Fruit fly (Drosophila melanogaster): ENCODE results near the gene wds.
A peak's percentile ranks its signal among the peaks of the same experiment; 100 is the strongest.

wds gene

DNA sequence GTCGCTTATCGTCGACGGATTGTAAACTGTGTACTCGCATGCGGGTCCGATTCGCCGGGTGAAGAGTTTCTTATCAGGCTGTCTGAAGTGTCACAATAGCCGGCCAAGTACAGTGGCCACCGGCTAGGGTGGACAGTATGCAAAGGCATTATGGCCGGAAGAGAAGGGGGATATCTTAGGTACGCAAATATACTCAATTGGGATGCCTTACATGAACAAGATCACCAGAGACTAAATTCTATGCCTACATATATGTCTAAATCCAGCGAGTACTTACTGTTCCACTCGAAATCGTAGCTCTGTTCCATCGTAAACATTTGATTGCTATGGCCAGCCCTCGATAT is 7.9 kb downstream of the wds start (continued):
- TF ChIP-seq Gug (GFP tag; IDR thresholded peaks at IDR 0.05) (peak; percentile 90), CG11902 (GFP tag; optimal IDR thresholded peaks at IDR 0.05) (peak; percentile 96), CG11294 (GFP tag; IDR thresholded peaks at IDR 0.05) (peak; percentile 92), Hr38 (GFP tag; optimal IDR thresholded peaks at IDR 0.05) (peak; percentile 6), Eip78C (GFP tag) (peak; percentile 96), Blimp-1 (GFP tag; optimal IDR thresholded peaks at IDR 0.05) (peak; percentile 79), CG6163 (GFP tag; IDR thresholded peaks at IDR 0.05) (peak; percentile 95), OdsH (GFP tag; optimal IDR thresholded peaks at IDR 0.05) (peak; percentile 92)

DNA sequence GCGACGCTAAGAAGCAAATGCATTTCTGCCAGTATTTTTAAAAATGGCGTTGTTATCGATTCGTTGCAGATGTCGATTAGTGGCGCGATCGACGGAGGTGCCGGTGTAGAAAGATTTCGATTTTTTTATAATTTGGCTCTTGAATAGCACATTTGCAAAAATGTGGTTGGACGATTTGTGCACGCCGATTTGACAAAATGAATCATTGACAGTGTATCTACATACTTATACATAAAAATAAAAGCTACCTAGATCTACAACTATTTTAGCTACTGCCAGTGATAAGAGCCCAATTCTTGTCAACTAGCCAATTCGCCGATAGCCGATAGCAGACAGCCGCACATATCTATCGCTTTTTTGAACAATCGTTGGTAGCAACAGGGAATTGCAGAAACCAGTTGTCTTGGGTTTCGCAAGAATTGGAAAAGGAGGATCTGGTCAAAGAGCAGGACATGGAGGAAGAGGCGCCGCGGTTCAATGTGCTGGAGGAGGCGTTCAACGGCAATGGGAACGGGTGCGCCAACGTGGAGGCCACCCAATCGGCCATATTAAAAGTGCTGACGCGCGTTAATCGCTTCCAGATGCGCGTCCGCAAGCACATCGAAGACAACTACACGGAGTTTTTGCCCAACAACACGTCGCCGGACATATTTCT is 18.2 kb downstream of the wds start, which contains the start of the genes Klp3A and Zw10:
TSS of gene Klp3A (minus strand) at position 202 of the 655 bp plus-strand sequence.
TSS of gene Zw10 (plus strand) at position 347 of the 655 bp plus-strand sequence.
- no peak for TF ChIP-seq CG10669 (GFP tag; optimal IDR thresholded peaks at IDR 0.05)
- TF ChIP-seq spab (GFP tag; optimal IDR thresholded peaks at IDR 0.05) = no peak
- TF ChIP-seq fd85E (GFP tag; optimal IDR thresholded peaks at IDR 0.05) = no peak
- no peak for TF ChIP-seq CG6854 (GFP tag; optimal IDR thresholded peaks at IDR 0.05)
- no peak for TF ChIP-seq Smox (GFP tag; optimal IDR thresholded peaks at IDR 0.05)
- TF ChIP-seq CG1621 (tag; optimal IDR thresholded peaks at IDR 0.05) = no peak
- no peak for TF ChIP-seq acj6 (GFP tag; optimal IDR thresholded peaks at IDR 0.05)
- no peak for TF ChIP-seq achi (GFP tag; optimal IDR thresholded peaks at IDR 0.05)
- peak; percentile 41 for TF ChIP-seq esn (GFP tag; optimal IDR thresholded peaks at IDR 0.05)
- TF ChIP-seq Ets21C (GFP tag; optimal IDR thresholded peaks at IDR 0.05) = no peak
- 0 out of 2 replicates have a peak, but pooled peaks have one; percentile 24 for TF ChIP-seq Gug (GFP tag; IDR thresholded peaks at IDR 0.05)
- no peak for TF ChIP-seq CG9139 (GFP tag; optimal IDR thresholded peaks at IDR 0.05)
- no peak for TF ChIP-seq CG7368 (GFP tag; optimal IDR thresholded peaks at IDR 0.05)
- TF ChIP-seq Hr39 (GFP tag; optimal IDR thresholded peaks at IDR 0.05) = no peak
- TF ChIP-seq fkh (GFP tag; optimal IDR thresholded peaks at IDR 0.05) = no peak
- TF ChIP-seq CG32006 (GFP tag; optimal IDR thresholded peaks at IDR 0.05) = no peak
- TF ChIP-seq CG4318 (GFP tag; optimal IDR thresholded peaks at IDR 0.05) = no peak
- TF ChIP-seq dac (GFP tag; optimal IDR thresholded peaks at IDR 0.05) = no peak
- no peak for TF ChIP-seq CG6276 (GFP tag; optimal IDR thresholded peaks at IDR 0.05)
- TF ChIP-seq lz (GFP tag; optimal IDR thresholded peaks at IDR 0.05) = peak; percentile 45
- TF ChIP-seq topi (GFP tag; optimal IDR thresholded peaks at IDR 0.05) = peak; percentile 40
- no peak for TF ChIP-seq fd59A (GFP tag; optimal IDR thresholded peaks at IDR 0.05)
- peak; percentile 26 for TF ChIP-seq cyc (GFP tag; optimal IDR thresholded peaks at IDR 0.05)
- peak; percentile 38 for TF ChIP-seq CG31627 (GFP tag; optimal IDR thresholded peaks at IDR 0.05)
- peak; percentile 12 for TF ChIP-seq CG3032 (tag; optimal IDR thresholded peaks at IDR 0.05)
- no peak for TF ChIP-seq CG8319 (GFP tag; optimal IDR thresholded peaks at IDR 0.05)
- TF ChIP-seq Sox102F (GFP tag; optimal IDR thresholded peaks at IDR 0.05) = no peak
- no peak for TF ChIP-seq Eip78C (GFP tag)
- TF ChIP-seq CG15336 (GFP tag; IDR thresholded peaks at IDR 0.05) = no peak
- no peak for TF ChIP-seq vri (GFP tag; optimal IDR thresholded peaks at IDR 0.05)
- no peak for TF ChIP-seq Eip93F (GFP tag; optimal IDR thresholded peaks at IDR 0.05)
- TF ChIP-seq CG6808 (GFP tag; optimal IDR thresholded peaks at IDR 0.05) = no peak
- TF ChIP-seq CG6163 (GFP tag; IDR thresholded peaks at IDR 0.05) = no peak

DNA sequence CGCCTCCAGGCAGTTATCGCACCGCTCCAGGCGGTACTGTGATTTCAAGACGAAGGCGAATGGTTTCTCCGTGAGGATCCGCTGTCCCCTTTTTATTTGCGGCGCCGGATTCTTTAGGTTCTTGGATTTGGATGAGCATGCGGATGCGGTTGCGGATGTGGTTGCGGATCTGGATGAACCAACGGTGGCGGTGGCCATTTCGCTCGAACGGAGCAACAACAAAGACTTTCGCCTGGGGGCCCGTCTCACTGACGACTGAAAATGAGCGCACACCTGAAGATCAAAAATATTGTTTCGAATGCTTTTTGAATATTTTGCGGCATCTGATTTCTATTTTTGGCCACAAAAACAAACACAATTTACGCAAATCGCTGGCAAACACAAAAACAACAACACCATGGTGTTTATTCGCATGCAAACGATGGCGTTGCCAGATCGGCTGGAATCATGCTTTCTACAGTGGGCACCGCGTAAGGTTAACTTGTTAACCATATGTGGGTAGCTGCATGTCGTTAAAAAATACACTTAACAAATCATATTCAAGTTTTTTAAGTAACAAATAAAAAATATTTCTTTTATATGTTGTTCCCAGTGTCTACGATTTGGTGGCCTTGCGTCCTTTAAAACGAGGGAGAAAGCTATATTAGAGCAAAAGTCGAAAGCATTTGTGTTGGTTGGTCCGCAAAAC is 22.8 kb downstream of the wds start, which contains the start of gene Smyd3:
TSS of gene Smyd3 (minus strand) at position 407 of the 688 bp plus-strand sequence.
- TF ChIP-seq fkh (GFP tag; optimal IDR thresholded peaks at IDR 0.05) = no peak
- TF ChIP-seq Eip93F (GFP tag; optimal IDR thresholded peaks at IDR 0.05) = no peak
- TF ChIP-seq net (GFP tag; optimal IDR thresholded peaks at IDR 0.05) = peak; percentile 86
- peak; percentile 91 for TF ChIP-seq Sox14 (GFP tag; optimal IDR thresholded peaks at IDR 0.05)
- TF ChIP-seq topi (GFP tag; optimal IDR thresholded peaks at IDR 0.05) = peak; percentile 87
- peak; percentile 16 for TF ChIP-seq Hr38 (GFP tag; optimal IDR thresholded peaks at IDR 0.05)
- TF ChIP-seq CG8632 (GFP tag; optimal IDR thresholded peaks at IDR 0.05) = no peak
- TF ChIP-seq esn (GFP tag; optimal IDR thresholded peaks at IDR 0.05) = peak; percentile 90
- TF ChIP-seq CG6854 (GFP tag; optimal IDR thresholded peaks at IDR 0.05) = peak; percentile 2
- TF ChIP-seq Eip75B (GFP tag; optimal IDR thresholded peaks at IDR 0.05) = peak; percentile 88
- peak; percentile 83 for TF ChIP-seq achi (GFP tag; optimal IDR thresholded peaks at IDR 0.05)
- TF ChIP-seq Blimp-1 (GFP tag; optimal IDR thresholded peaks at IDR 0.05) = no peak
- TF ChIP-seq CG8119 (GFP tag; IDR thresholded peaks at IDR 0.05) = peak; percentile 80
- TF ChIP-seq Hr4 (GFP tag; optimal IDR thresholded peaks at IDR 0.05) = peak; percentile 88
- peak; percentile 89 for TF ChIP-seq lz (GFP tag; optimal IDR thresholded peaks at IDR 0.05)
- TF ChIP-seq cyc (GFP tag; optimal IDR thresholded peaks at IDR 0.05) = peak; percentile 86
- TF ChIP-seq pdm3 (GFP tag; optimal IDR thresholded peaks at IDR 0.05) = no peak
- TF ChIP-seq CG32006 (GFP tag; optimal IDR thresholded peaks at IDR 0.05) = peak; percentile 77
- peak; percentile 79 for TF ChIP-seq Gug (GFP tag; IDR thresholded peaks at IDR 0.05)
- TF ChIP-seq CG11902 (GFP tag; optimal IDR thresholded peaks at IDR 0.05) = peak; percentile 70
- TF ChIP-seq CG15336 (GFP tag; IDR thresholded peaks at IDR 0.05) = peak; percentile 82
- TF ChIP-seq CG1621 (tag; optimal IDR thresholded peaks at IDR 0.05) = peak; percentile 57
- TF ChIP-seq CG3032 (tag; optimal IDR thresholded peaks at IDR 0.05) = peak; percentile 62

Data from whole organism, prepupa.